Fruit fly (Drosophila melanogaster): Measurements from ENCODE around the gene MKP-4.

Gene MKP-4

dm6 chrX:19622924-19623323 lies at the start of gene MKP-4, which contains the start of gene Naa20A:
TSS of gene MKP-4 (plus strand) at chrX:19623114.
TSS of gene Naa20A (minus strand) at chrX:19623074.
- no peak for TF ChIP-seq OdsH (GFP tag; optimal IDR thresholded peaks at IDR 0.05)
- no peak for TF ChIP-seq foxo (GFP tag; optimal IDR thresholded peaks at IDR 0.05)
- no peak for TF ChIP-seq Dfd (GFP tag; optimal IDR thresholded peaks at IDR 0.05)
- TF ChIP-seq HLH106 (tag; optimal IDR thresholded peaks at IDR 0.05), result no peak
- no peak for TF ChIP-seq woc (GFP tag; optimal IDR thresholded peaks at IDR 0.05)
- TF ChIP-seq jim (GFP tag; optimal IDR thresholded peaks at IDR 0.05), result no peak
- TF ChIP-seq dl (GFP tag; optimal IDR thresholded peaks at IDR 0.05; ENCODE audit: insufficient read depth in 1 of 2, partially characterized antibody in 2 of 2), result no peak
- no peak for TF ChIP-seq Jra (GFP tag; optimal IDR thresholded peaks at IDR 0.05)
- TF ChIP-seq GATAd (GFP tag; optimal IDR thresholded peaks at IDR 0.05), result no peak
- no peak for TF ChIP-seq usp (GFP tag; optimal IDR thresholded peaks at IDR 0.05)
- TF ChIP-seq sage (GFP tag; optimal IDR thresholded peaks at IDR 0.05), result no peak
- no peak for TF ChIP-seq Sp1 (GFP tag; optimal IDR thresholded peaks at IDR 0.05)
- TF ChIP-seq brk (GFP tag; optimal IDR thresholded peaks at IDR 0.05), result no peak
- no peak for TF ChIP-seq Mio (GFP tag; optimal IDR thresholded peaks at IDR 0.05)
- TF ChIP-seq Abd-B (GFP tag; optimal IDR thresholded peaks at IDR 0.05), result no peak
- TF ChIP-seq CG9705 (GFP tag; optimal IDR thresholded peaks at IDR 0.05), result no peak
- TF ChIP-seq br (GFP tag; optimal IDR thresholded peaks at IDR 0.05), result no peak
- TF ChIP-seq dsf (GFP tag; optimal IDR thresholded peaks at IDR 0.05; ENCODE audit: borderline replicate concordance), result no peak
- TF ChIP-seq ey (GFP tag; optimal IDR thresholded peaks at IDR 0.05), result no peak
- no peak for TF ChIP-seq sv (GFP tag; optimal IDR thresholded peaks at IDR 0.05)

- TF ChIP-seq ey (GFP tag; optimal IDR thresholded peaks at IDR 0.05), result no peak
- no peak for TF ChIP-seq rgr (GFP tag; optimal IDR thresholded peaks at IDR 0.05)
- TF ChIP-seq dsf (GFP tag; optimal IDR thresholded peaks at IDR 0.05; ENCODE audit: borderline replicate concordance), result no peak
- TF ChIP-seq Vsx2 (GFP tag; optimal IDR thresholded peaks at IDR 0.05; ENCODE audit: partially characterized antibody), result no peak
- TF ChIP-seq Hnf4 (GFP tag; optimal IDR thresholded peaks at IDR 0.05), result no peak
- TF ChIP-seq N (GFP tag; optimal IDR thresholded peaks at IDR 0.05), result no peak
- no peak for TF ChIP-seq Mio (GFP tag; optimal IDR thresholded peaks at IDR 0.05)
- no peak for TF ChIP-seq Hr78 (GFP tag; optimal IDR thresholded peaks at IDR 0.05)
- no peak for TF ChIP-seq Jra (GFP tag; optimal IDR thresholded peaks at IDR 0.05)
- no peak for TF ChIP-seq tai (GFP tag; optimal IDR thresholded peaks at IDR 0.05)
- TF ChIP-seq h (GFP tag; optimal IDR thresholded peaks at IDR 0.05), result no peak
These were observed 49.2 kb upstream of the MKP-4 start for dm6 chrX:19573687-19574086.

- TF ChIP-seq Dif (GFP tag; optimal IDR thresholded peaks at IDR 0.05; ENCODE audit: partially characterized antibody) (no peak), woc (GFP tag; optimal IDR thresholded peaks at IDR 0.05) (no peak), OdsH (GFP tag; optimal IDR thresholded peaks at IDR 0.05) (no peak), fru (GFP tag; optimal IDR thresholded peaks at IDR 0.05) (no peak), Abd-B (GFP tag; optimal IDR thresholded peaks at IDR 0.05) (peak; percentile 8), N (GFP tag; optimal IDR thresholded peaks at IDR 0.05) (peak; percentile 83), CrebA (GFP tag; optimal IDR thresholded peaks at IDR 0.05; ENCODE audit: borderline replicate concordance) (no peak), lola (GFP tag; optimal IDR thresholded peaks at IDR 0.05) (no peak), Mio (GFP tag; optimal IDR thresholded peaks at IDR 0.05) (no peak), Jra (GFP tag; optimal IDR thresholded peaks at IDR 0.05) (no peak)
These were observed 44.8 kb upstream of the MKP-4 start for dm6 chrX:19577940-19578632.

dm6 chrX:19578908-19579647 lies 43.8 kb upstream of the MKP-4 start:
- TF ChIP-seq Abd-B (GFP tag; optimal IDR thresholded peaks at IDR 0.05), result peak; percentile 73
- peak in 1 of 2 experiments; percentile 33 for TF ChIP-seq foxo (GFP tag; optimal IDR thresholded peaks at IDR 0.05)
- TF ChIP-seq N (GFP tag; optimal IDR thresholded peaks at IDR 0.05), result peak; percentile 89
- TF ChIP-seq CrebA (GFP tag; optimal IDR thresholded peaks at IDR 0.05; ENCODE audit: borderline replicate concordance), result no peak
- peak; percentile 33 for TF ChIP-seq h (GFP tag; optimal IDR thresholded peaks at IDR 0.05)
- TF ChIP-seq Hr78 (GFP tag; optimal IDR thresholded peaks at IDR 0.05), result peak; percentile 24

Measured in whole organism, wandering third instar larva.